Worm (Caenorhabditis elegans) whole organism, L4 larva: Measurements from ENCODE around the gene Y82E9BL.5.

ENCODE experiments used
- mdl-1 ChIP-seq, 2 experiments: fragments of 150-350 bp in 1 of 2; sonication (generic microtip) in 1 of 2; optimal IDR thresholded peaks; 2 replicates each; lab custom pipeline; 2014 to 2017; ENCODE audit warnings: missing biosample characterization in 2 of 2, missing genetic modification characterization in 2 of 2
- nhr-10 ChIP-seq: fragments of 150-350 bp; optimal IDR thresholded peaks from 2 replicates; lab custom pipeline; 2014; ENCODE audit warnings: missing biosample characterization, missing genetic modification characterization
- pqm-1 ChIP-seq: sonication (generic microtip); optimal IDR thresholded peaks from 2 replicates; lab custom pipeline; 2017; ENCODE audit warnings: missing biosample characterization, missing genetic modification characterization
- snpc-4 ChIP-seq: fragments of 150-350 bp; optimal IDR thresholded peaks from 2 replicates; lab custom pipeline; 2014; ENCODE audit warnings: missing biosample characterization, missing genetic modification characterization

- TF ChIP-seq pqm-1 (tag; lab: Kevin White, UChicago) (peak; percentile 84), nhr-10 (tag; lab: Kevin White, UChicago) (no peak), mdl-1 (tag; optimal IDR thresholded peaks at IDR 0.05; lab: Kevin White, UChicago) (no peak), snpc-4 (no peak)
These were observed 45.3 kb upstream of the Y82E9BL.5 start for ce11 chrIII:1392763-1393162.
